Worm (Caenorhabditis elegans) whole organism, L1 larva: ENCODE results near the gene B0001.7.
"Not testable (repeated sequence)": the region's sequence is repeated elsewhere in the genome, so short reads cannot be mapped to it uniquely, and the experiment has no call there.

Experiments used
- C04F5.9 ChIP-seq: sonication (generic microtip); optimal IDR thresholded peaks from 2 replicates; lab custom pipeline; 2016; ENCODE audit warnings: missing genetic modification characterization, missing compliant biosample characterization
- C16A3.4 ChIP-seq: fragments of 150-350 bp; optimal IDR thresholded peaks from 2 replicates; lab custom pipeline; 2014; ENCODE audit warnings: missing biosample characterization, missing genetic modification characterization
- aha-1 ChIP-seq: fragments of 150-350 bp; optimal IDR thresholded peaks from 2 replicates; lab custom pipeline; 2014; ENCODE audit warnings: missing biosample characterization, missing genetic modification characterization
- ama-1 ChIP-seq: fragments of 150-350 bp; optimal IDR thresholded peaks from 2 replicates; lab custom pipeline; 2014
- blmp-1 ChIP-seq: fragments of 150-350 bp; optimal IDR thresholded peaks from 2 replicates; lab custom pipeline; 2014; ENCODE audit warnings: missing biosample characterization, missing genetic modification characterization
- ceh-8 ChIP-seq: fragments of 200-800 bp; sonication (Bioruptor generic); optimal IDR thresholded peaks from 2 replicates; lab custom pipeline; 2018; ENCODE audit warnings: mild to moderate bottlenecking, missing genetic modification characterization, moderate library complexity, missing compliant biosample characterization
- ceh-82 ChIP-seq, 3 experiments: fragments of 150-350 bp in 1 of 3; sonication (generic microtip) in 2 of 3; optimal IDR thresholded peaks; 2 replicates each; lab custom pipeline; 2014 to 2017; ENCODE audit warnings: missing biosample characterization in 3 of 3, missing genetic modification characterization in 3 of 3
- ces-1 ChIP-seq: fragments of 150-350 bp; optimal IDR thresholded peaks from 2 replicates; lab custom pipeline; 2014; ENCODE audit warnings: missing biosample characterization, missing genetic modification reagents, missing genetic modification characterization
- efl-1 ChIP-seq, 4 experiments: fragments of 150-350 bp; optimal IDR thresholded peaks in 3 of 4; peaks in 1 of 4; 1 replicate in 1 of 4; 2 replicates in 3 of 4; lab custom pipeline; 2014; ENCODE audit warnings: missing biosample characterization in 2 of 4, missing genetic modification characterization in 2 of 4, missing genetic modification reagents in 2 of 4
- elt-2 ChIP-seq: sonication (generic microtip); optimal IDR thresholded peaks from 2 replicates; lab custom pipeline; 2016; ENCODE audit warnings: missing genetic modification characterization, mild to moderate bottlenecking, inconsistent platforms, missing compliant biosample characterization, missing genetic modification reagents
- ets-5 ChIP-seq: fragments of 200-800 bp; sonication (Bioruptor generic); IDR thresholded peaks from 2 replicates; pipeline ENCODE4 v1.3.6; 2022; ENCODE audit warnings: missing genetic modification characterization, missing compliant biosample characterization
- fkh-10 ChIP-seq: sonication (generic microtip); optimal IDR thresholded peaks from 2 replicates; lab custom pipeline; 2017; ENCODE audit warnings: missing biosample characterization, missing genetic modification reagents, missing genetic modification characterization
- grh-1 ChIP-seq: fragments of 200-800 bp; sonication (Bioruptor generic); IDR thresholded peaks from 2 replicates; pipeline ENCODE4 v1.3.6; 2022; ENCODE audit warnings: missing genetic modification reagents, missing genetic modification characterization, missing compliant biosample characterization
- hlh-17 ChIP-seq: fragments of 200-800 bp; sonication (Bioruptor generic); optimal IDR thresholded peaks from 2 replicates; lab custom pipeline; 2018; ENCODE audit warnings: missing genetic modification characterization, mild to moderate bottlenecking, missing compliant biosample characterization, moderate library complexity, borderline replicate concordance
- hlh-4 ChIP-seq: sonication (generic microtip); optimal IDR thresholded peaks from 2 replicates; lab custom pipeline; 2016; ENCODE audit warnings: mild to moderate bottlenecking, missing genetic modification characterization, missing compliant biosample characterization
- jun-1 ChIP-seq: fragments of 150-350 bp; optimal IDR thresholded peaks from 2 replicates; lab custom pipeline; 2014; ENCODE audit warnings: missing biosample characterization, missing genetic modification reagents, missing genetic modification characterization
- lin-14 ChIP-seq: fragments of 200-800 bp; sonication (Bioruptor generic); optimal IDR thresholded peaks from 2 replicates; lab custom pipeline; 2018; ENCODE audit warnings: mild to moderate bottlenecking, missing genetic modification characterization, moderate library complexity, missing compliant biosample characterization
- lir-3 ChIP-seq: sonication (generic microtip); optimal IDR thresholded peaks from 2 replicates; lab custom pipeline; 2016; ENCODE audit warnings: mild to moderate bottlenecking, missing genetic modification characterization, moderate library complexity, missing compliant biosample characterization; ENCODE audit not compliant: poor library complexity
- mef-2 ChIP-seq: fragments of 150-350 bp; optimal IDR thresholded peaks from 2 replicates; lab custom pipeline; 2014; ENCODE audit warnings: missing biosample characterization, missing genetic modification characterization
- mep-1 ChIP-seq: fragments of 150-350 bp; optimal IDR thresholded peaks from 2 replicates; lab custom pipeline; 2014; ENCODE audit warnings: missing biosample characterization, missing genetic modification characterization
- nhr-11 ChIP-seq: fragments of 150-350 bp; optimal IDR thresholded peaks from 2 replicates; lab custom pipeline; 2014; ENCODE audit warnings: missing biosample characterization, missing genetic modification characterization
- nhr-19 ChIP-seq: fragments of 200-800 bp; sonication (Bioruptor generic); conservative IDR thresholded peaks from 2 replicates; pipeline ENCODE4 v1.3.6; 2022; ENCODE audit warnings: missing genetic modification characterization, missing compliant biosample characterization
- nhr-28 ChIP-seq: fragments of 150-350 bp; optimal IDR thresholded peaks from 2 replicates; lab custom pipeline; 2014; ENCODE audit warnings: missing biosample characterization, missing genetic modification characterization
- nhr-84 ChIP-seq: sonication (generic microtip); optimal IDR thresholded peaks from 2 replicates; lab custom pipeline; 2017; ENCODE audit warnings: missing biosample characterization, missing genetic modification characterization
- nhr-85 ChIP-seq: sonication (generic microtip); peaks from one replicate; lab custom pipeline; 2016; ENCODE audit warnings: missing genetic modification characterization, inconsistent platforms, missing compliant biosample characterization
- snpc-4 ChIP-seq: fragments of 150-350 bp; optimal IDR thresholded peaks from 2 replicates; lab custom pipeline; 2014; ENCODE audit warnings: missing biosample characterization, missing genetic modification characterization
- snu-23 ChIP-seq: sonication (generic microtip); optimal IDR thresholded peaks from 2 replicates; lab custom pipeline; 2016; ENCODE audit warnings: missing genetic modification characterization, missing compliant biosample characterization
- sptf-1 ChIP-seq: fragments of 150-350 bp; optimal IDR thresholded peaks from 2 replicates; lab custom pipeline; 2014; ENCODE audit warnings: missing biosample characterization, missing genetic modification characterization
- sup-37 ChIP-seq: fragments of 200-800 bp; sonication (Bioruptor generic); optimal IDR thresholded peaks from 2 replicates; lab custom pipeline; 2018; ENCODE audit warnings: mild to moderate bottlenecking, missing genetic modification characterization, missing compliant biosample characterization
- unc-30 ChIP-seq: sonication (generic microtip); optimal IDR thresholded peaks from 2 replicates; lab custom pipeline; 2017; ENCODE audit warnings: missing biosample characterization, missing genetic modification characterization
- unc-62 ChIP-seq: fragments of 150-350 bp; optimal IDR thresholded peaks from 2 replicates; lab custom pipeline; 2014; ENCODE audit warnings: missing biosample characterization, missing genetic modification reagents, missing genetic modification characterization
- xbp-1 ChIP-seq: sonication (generic microtip); optimal IDR thresholded peaks from 2 replicates; lab custom pipeline; 2016; ENCODE audit warnings: missing genetic modification characterization, missing compliant biosample characterization

B0001.7 gene

DNA sequence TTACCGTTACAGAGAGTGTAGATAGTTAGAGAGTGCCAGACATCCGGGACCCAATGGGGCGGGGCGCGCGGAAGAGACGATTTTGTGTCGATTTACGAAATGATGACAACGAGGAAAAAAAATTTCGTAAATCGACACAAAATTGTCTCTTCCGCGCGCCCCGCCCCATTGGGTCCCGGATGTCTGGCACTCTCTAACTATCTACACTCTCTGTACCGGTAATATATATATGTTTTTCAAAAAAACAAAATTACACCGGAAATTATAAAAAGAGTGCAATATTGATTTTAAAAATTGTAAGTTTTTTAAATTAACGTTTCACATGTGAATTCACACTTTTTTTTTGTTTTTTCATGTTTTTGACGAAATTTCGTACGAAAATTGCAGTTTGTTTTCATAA lies 16.0 kb downstream of the B0001.7 start, which contains the start of gene B0001.4:
Gene B0001.4 (minus strand): TSS at position 101 of the 400 bp plus-strand sequence.
- TF ChIP-seq fkh-10 (GFP tag; lab: Kevin White, UChicago); ama-1 (lab: Kevin White, UChicago); xbp-1 (tag; lab: Kevin White, UChicago): not testable (repeated sequence)

DNA sequence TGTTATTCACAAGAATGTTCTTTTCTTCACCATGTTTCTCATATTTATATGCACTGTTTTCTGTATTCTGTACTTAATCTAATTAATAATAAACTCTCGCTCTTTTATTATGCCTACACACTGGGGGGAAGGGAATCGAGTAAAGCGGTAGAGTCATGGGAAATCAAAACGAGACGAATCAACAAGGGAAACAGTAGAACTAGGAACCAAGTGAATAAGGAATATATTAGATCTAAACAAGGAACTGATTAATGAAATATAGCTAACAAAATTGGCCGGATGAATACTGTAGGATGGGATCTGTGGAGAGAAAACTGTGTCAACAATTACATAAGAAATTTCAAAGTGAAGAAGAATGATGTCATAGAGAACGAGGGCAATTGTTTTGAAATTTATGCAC lies 19.1 kb downstream of the B0001.7 start:
- TF ChIP-seq nhr-85 (tag; lab: Kevin White, UChicago) (peak; percentile 44), hlh-4 (no peak), aha-1 (tag; lab: Kevin White, UChicago) (no peak), ets-5 (GFP tag; lab: Robert Waterston, UW) (no peak), ces-1 (GFP tag; lab: Kevin White, UChicago) (no peak), grh-1 (no peak), unc-30 (tag; lab: Kevin White, UChicago) (no peak), unc-62 (no peak), snu-23 (GFP tag; lab: Kevin White, UChicago) (no peak), ceh-82 (tag; optimal IDR thresholded peaks at IDR 0.05; lab: Kevin White, UChicago) (no peak), C04F5.9 (tag; lab: Kevin White, UChicago) (no peak), mef-2 (no peak), ceh-8 (GFP tag; lab: Kevin White, UChicago) (peak; percentile 78), C16A3.4 (tag; lab: Kevin White, UChicago) (no peak), fkh-10 (GFP tag; lab: Kevin White, UChicago) (no peak)

DNA sequence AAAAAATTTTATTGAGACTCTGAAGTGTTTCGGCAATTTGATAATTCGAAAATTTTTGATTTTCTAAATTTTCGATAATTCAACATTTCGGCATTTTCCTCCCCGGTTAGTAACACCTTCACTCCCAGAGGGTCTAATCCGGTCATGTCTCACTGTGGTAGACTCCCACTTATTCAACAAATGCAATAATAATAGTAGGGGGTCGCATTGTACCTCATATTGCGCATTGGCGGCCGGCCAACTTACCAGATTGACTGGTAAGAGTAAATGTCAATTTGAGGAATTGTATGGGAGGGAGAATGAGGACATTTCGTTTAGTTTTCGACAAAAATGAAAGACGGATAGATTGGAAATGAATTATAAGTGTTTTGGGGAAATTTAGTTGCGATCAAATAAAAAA lies 20.3 kb downstream of the B0001.7 start:
- TF ChIP-seq nhr-19 (GFP tag; lab: Robert Waterston, UW) (no peak), lir-3 (tag; lab: Kevin White, UChicago) (no peak), nhr-28 (tag; lab: Kevin White, UChicago) (no peak), grh-1 (no peak), mef-2 (no peak), nhr-85 (tag; lab: Kevin White, UChicago) (peak; percentile 71), nhr-84 (no peak), mep-1 (peak; percentile 18), hlh-17 (GFP tag; lab: Kevin White, UChicago) (no peak), blmp-1 (tag; lab: Kevin White, UChicago) (peak; percentile 27)

DNA sequence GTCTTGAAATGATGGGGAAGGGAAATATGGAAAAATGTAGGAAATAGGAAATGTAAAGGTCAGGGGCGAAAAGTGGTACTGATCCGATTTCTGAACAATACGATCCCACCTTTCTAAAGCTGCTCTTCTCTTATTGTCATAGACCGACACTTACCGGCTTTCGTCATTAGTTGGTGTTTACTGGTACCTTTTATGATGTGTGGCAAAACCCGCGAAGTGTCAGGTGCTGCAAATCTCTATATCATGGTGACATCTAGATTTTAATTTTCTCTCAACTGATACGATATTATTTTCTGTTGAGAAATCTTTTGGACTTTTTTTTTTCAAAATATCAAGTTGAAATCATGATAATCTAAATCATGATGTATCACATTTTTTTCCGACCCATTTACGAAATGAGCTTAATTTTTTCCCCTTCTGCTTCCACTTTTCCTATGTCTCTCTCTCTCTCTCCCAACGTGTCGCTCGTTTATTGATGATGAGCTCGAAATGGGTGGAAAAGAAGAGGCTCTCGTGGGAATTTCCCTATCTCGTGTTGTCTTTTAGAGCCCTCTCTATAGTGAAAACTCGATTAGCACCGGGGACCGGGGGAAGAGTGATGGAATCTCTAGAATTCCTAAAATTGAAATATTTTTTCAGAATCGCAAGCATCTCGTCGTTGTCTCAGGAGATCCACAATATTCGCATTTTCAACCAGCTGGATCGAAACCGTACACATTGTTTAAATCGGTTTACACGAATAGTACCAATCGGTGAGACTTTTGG lies 22.6 kb downstream of the B0001.7 start:
- no peak for TF ChIP-seq sptf-1 (tag; lab: Kevin White, UChicago)
- no peak for TF ChIP-seq elt-2 (tag; lab: Kevin White, UChicago)
- TF ChIP-seq snpc-4 (tag; lab: Kevin White, UChicago), result peak; percentile 59
- TF ChIP-seq efl-1 (optimal IDR thresholded peaks at IDR 0.05; lab: Kevin White, UChicago), result no peak
- peak in 1 of 2 experiments; percentile 55 for TF ChIP-seq efl-1 (GFP tag; optimal IDR thresholded peaks at IDR 0.05 in 1 of 2; lab: Kevin White, UChicago)
- TF ChIP-seq jun-1 (tag; lab: Kevin White, UChicago), result no peak
- no peak for TF ChIP-seq C16A3.4 (tag; lab: Kevin White, UChicago)
- TF ChIP-seq nhr-85 (tag; lab: Kevin White, UChicago), result peak; percentile 9
- TF ChIP-seq xbp-1 (tag; lab: Kevin White, UChicago), result no peak
- no peak for TF ChIP-seq ceh-82 (tag; optimal IDR thresholded peaks at IDR 0.05; lab: Kevin White, UChicago)
- TF ChIP-seq lin-14 (GFP tag; lab: Kevin White, UChicago), result peak; percentile 46
- TF ChIP-seq sup-37 (GFP tag; lab: Kevin White, UChicago), result no peak
- TF ChIP-seq, all 84 proteins: peak for 4

DNA sequence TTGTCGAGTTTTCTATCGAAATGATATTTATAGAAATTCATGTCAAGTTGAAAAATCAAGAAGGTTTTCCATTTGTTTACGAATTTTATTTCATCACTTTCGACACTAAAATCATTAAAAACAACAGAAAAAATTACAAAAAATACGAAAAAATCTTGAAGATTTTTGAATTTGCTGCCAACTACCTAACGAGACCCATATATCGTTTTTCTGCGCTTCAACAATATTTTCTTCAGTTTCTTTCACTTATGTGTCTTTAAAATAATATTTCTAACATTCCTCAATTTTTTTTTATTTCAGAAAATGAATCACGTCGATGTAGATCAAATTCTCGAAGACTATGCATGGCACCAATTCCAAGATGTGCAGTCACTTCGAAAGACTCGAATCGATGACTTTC lies 24.8 kb downstream of the B0001.7 start, which contains the start of gene lin-24:
Gene lin-24 (plus strand): TSS at position 301 of the 400 bp plus-strand sequence.
- TF ChIP-seq nhr-11 (tag; lab: Kevin White, UChicago) (no peak), efl-1 (optimal IDR thresholded peaks at IDR 0.05; lab: Kevin White, UChicago) (no peak), efl-1 (GFP tag; optimal IDR thresholded peaks at IDR 0.05 in 1 of 2; lab: Kevin White, UChicago) (peak in 1 of 2 experiments; percentile 11), unc-62 (no peak), jun-1 (tag; lab: Kevin White, UChicago) (no peak)
